Worm (Caenorhabditis elegans): ENCODE results near the gene sir-2.1.
A peak's percentile ranks its signal among the peaks of the same experiment; 100 is the strongest.

ce11 chrIV:10403193-10404058 is 37.4 kb upstream of the sir-2.1 start, which contains the start of gene gpa-7:
- TF ChIP-seq ztf-4 (tag; optimal IDR thresholded peaks at IDR 0.05) (no peak), ama-1 (optimal IDR thresholded peaks at IDR 0.05) (no peak), daf-12 (tag; optimal IDR thresholded peaks at IDR 0.05) (no peak), pqm-1 (tag; optimal IDR thresholded peaks at IDR 0.05) (no peak), ceh-9 (tag; optimal IDR thresholded peaks at IDR 0.05) (no peak), fkh-10 (GFP tag; optimal IDR thresholded peaks at IDR 0.05) (peak; percentile 71), elt-1 (tag; optimal IDR thresholded peaks at IDR 0.05) (no peak), jun-1 (tag; optimal IDR thresholded peaks at IDR 0.05) (no peak), nhr-76 (tag; optimal IDR thresholded peaks at IDR 0.05) (no peak)
